Fruit fly (Drosophila melanogaster) whole organism, embryonic: ENCODE data around the gene Prosalpha6.

ENCODE experiments used
- B-H2 ChIP-seq: fragments of 200-800 bp; sonication (Bioruptor generic); optimal IDR thresholded peaks from 2 replicates; lab custom pipeline; 2018; ENCODE audit warnings: missing biosample characterization, mild to moderate bottlenecking, missing genetic modification characterization
- CG10462 ChIP-seq: fragments of 200-800 bp; sonication (Bioruptor generic); optimal IDR thresholded peaks from 2 replicates; lab custom pipeline; 2016; ENCODE audit warnings: missing biosample characterization, missing genetic modification characterization
- CG11456 ChIP-seq: fragments of 200-800 bp; sonication (Bioruptor generic); IDR thresholded peaks from 3 replicates; pipeline ENCODE4 v1.3.6; 2022; ENCODE audit warnings: missing biosample characterization, missing genetic modification characterization
- CG12155 ChIP-seq: fragments of 200-800 bp; sonication (Bioruptor generic); optimal IDR thresholded peaks from 3 replicates; lab custom pipeline; 2016; ENCODE audit warnings: missing biosample characterization, missing genetic modification characterization
- CG13296 ChIP-seq: fragments of 200-800 bp; sonication (Bioruptor generic); optimal IDR thresholded peaks from 3 replicates; lab custom pipeline; 2018; ENCODE audit warnings: missing biosample characterization, mild to moderate bottlenecking, missing genetic modification characterization
- CG13624 ChIP-seq: fragments of 200-800 bp; sonication (Bioruptor generic); optimal IDR thresholded peaks from 2 replicates; lab custom pipeline; 2016; ENCODE audit warnings: missing biosample characterization, missing genetic modification characterization
- CG16863 ChIP-seq: fragments of 200-800 bp; sonication (Bioruptor generic); optimal IDR thresholded peaks from 3 replicates; lab custom pipeline; 2016; ENCODE audit warnings: missing biosample characterization, missing genetic modification characterization
- CG18619 ChIP-seq: fragments of 200-800 bp; sonication (Bioruptor generic); optimal IDR thresholded peaks from 3 replicates; lab custom pipeline; 2017; ENCODE audit warnings: missing biosample characterization, mild to moderate bottlenecking, missing genetic modification characterization
- CG2875 ChIP-seq: fragments of 200-800 bp; sonication (Bioruptor generic); optimal IDR thresholded peaks from 2 replicates; lab custom pipeline; 2017; ENCODE audit warnings: missing biosample characterization, mild to moderate bottlenecking, missing genetic modification characterization, missing genetic modification reagents
- CG31441 ChIP-seq: fragments of 200-800 bp; sonication (Bioruptor generic); IDR thresholded peaks from 2 replicates; pipeline ENCODE4 v1.3.6; 2022; ENCODE audit warnings: missing biosample characterization, missing genetic modification characterization
- CG32767 ChIP-seq: fragments of 200-800 bp; sonication (Bioruptor generic); IDR thresholded peaks from 2 replicates; pipeline ENCODE4 v1.3.6; 2022; ENCODE audit warnings: missing biosample characterization, missing genetic modification characterization
- CG4328 ChIP-seq: fragments of 200-800 bp; sonication (Bioruptor generic); optimal IDR thresholded peaks from 3 replicates; lab custom pipeline; 2017; ENCODE audit warnings: missing biosample characterization, missing genetic modification reagents, missing genetic modification characterization
- CG4617 ChIP-seq: fragments of 200-800 bp; sonication (Bioruptor generic); optimal IDR thresholded peaks from 3 replicates; lab custom pipeline; 2016; ENCODE audit warnings: missing biosample characterization, missing genetic modification characterization, borderline replicate concordance
- CG4820 ChIP-seq: fragments of 200-800 bp; sonication (Bioruptor generic); optimal IDR thresholded peaks from 3 replicates; lab custom pipeline; 2016; ENCODE audit warnings: missing biosample characterization, missing genetic modification characterization
- CG5180 ChIP-seq: fragments of 200-800 bp; sonication (Bioruptor generic); optimal IDR thresholded peaks from 3 replicates; lab custom pipeline; 2017; ENCODE audit warnings: missing biosample characterization, missing genetic modification characterization, mild to moderate bottlenecking, moderate library complexity, missing genetic modification reagents
- CG6689 ChIP-seq: fragments of 200-800 bp; sonication (Bioruptor generic); IDR thresholded peaks from 2 replicates; pipeline ENCODE4 v1.3.6; 2022; ENCODE audit warnings: missing biosample characterization, missing genetic modification characterization
- CG7786 ChIP-seq: fragments of 200-800 bp; sonication (Bioruptor generic); optimal IDR thresholded peaks from 2 replicates; lab custom pipeline; 2016; ENCODE audit warnings: missing biosample characterization, missing genetic modification characterization
- CG7928 ChIP-seq: fragments of 200-800 bp; sonication (Bioruptor generic); optimal IDR thresholded peaks from 2 replicates; lab custom pipeline; 2017; ENCODE audit warnings: missing biosample characterization, mild to moderate bottlenecking, missing genetic modification characterization
- CG9817 ChIP-seq: fragments of 200-800 bp; sonication (Bioruptor generic); optimal IDR thresholded peaks from 2 replicates; lab custom pipeline; 2018; ENCODE audit warnings: missing biosample characterization, mild to moderate bottlenecking, missing genetic modification characterization, moderate library complexity
- Chrac-16 ChIP-seq: fragments of 200-800 bp; sonication (Bioruptor generic); optimal IDR thresholded peaks from 3 replicates; lab custom pipeline; 2016; ENCODE audit warnings: missing biosample characterization, missing genetic modification characterization
- D19A ChIP-seq: fragments of 200-800 bp; optimal IDR thresholded peaks from 3 replicates; lab custom pipeline; 2019; ENCODE audit warnings: missing biosample characterization, mild to moderate bottlenecking, missing genetic modification characterization, moderate library complexity
- D19B ChIP-seq: fragments of 200-800 bp; sonication (Bioruptor generic); optimal IDR thresholded peaks from 2 replicates; lab custom pipeline; 2017; ENCODE audit warnings: missing biosample characterization, mild to moderate bottlenecking, missing genetic modification characterization
- Dip2 ChIP-seq: fragments of 200-800 bp; sonication (Bioruptor generic); IDR thresholded peaks from 2 replicates; pipeline ENCODE4 v1.3.6; 2022; ENCODE audit warnings: missing biosample characterization, missing genetic modification characterization
- Gug ChIP-seq: fragments of 200-800 bp; sonication (Bioruptor generic); IDR thresholded peaks from 4 replicates; pipeline ENCODE4 v1.3.6; 2022; ENCODE audit warnings: missing biosample characterization, missing genetic modification characterization
- Hand ChIP-seq: fragments of 200-800 bp; sonication (Bioruptor generic); optimal IDR thresholded peaks from 2 replicates; lab custom pipeline; 2017; ENCODE audit warnings: mild to moderate bottlenecking, missing biosample characterization, missing genetic modification reagents, missing genetic modification characterization
- Lim3 ChIP-seq: fragments of 200-800 bp; sonication (Bioruptor generic); IDR thresholded peaks from 2 replicates; pipeline ENCODE4 v1.3.6; 2022; ENCODE audit warnings: missing biosample characterization, missing genetic modification characterization
- Lpt ChIP-seq: fragments of >200 bp; optimal IDR thresholded peaks from 2 replicates; lab custom pipeline; 2018; ENCODE audit warnings: missing biosample characterization, missing genetic modification characterization
- MESR4 ChIP-seq: fragments of 200-800 bp; sonication (Bioruptor generic); optimal IDR thresholded peaks from 2 replicates; lab custom pipeline; 2018; ENCODE audit warnings: missing biosample characterization, mild to moderate bottlenecking, missing genetic modification characterization, moderate library complexity
- Neu2 ChIP-seq: fragments of 200-800 bp; sonication (Bioruptor generic); optimal IDR thresholded peaks from 3 replicates; lab custom pipeline; 2016; ENCODE audit warnings: missing biosample characterization, missing genetic modification characterization, borderline replicate concordance
- Oaz ChIP-seq: fragments of 200-800 bp; sonication (Bioruptor generic); IDR thresholded peaks from 2 replicates; pipeline ENCODE4 v1.3.6; 2022; ENCODE audit warnings: missing biosample characterization, missing genetic modification characterization
- Ravus ChIP-seq: fragments of 200-800 bp; sonication (Bioruptor generic); IDR thresholded peaks from 2 replicates; pipeline ENCODE4 v1.3.6; 2022; ENCODE audit warnings: missing biosample characterization, missing genetic modification characterization
- Side ChIP-seq: fragments of 200-800 bp; sonication (Bioruptor generic); optimal IDR thresholded peaks from 2 replicates; lab custom pipeline; 2016; ENCODE audit warnings: missing biosample characterization, missing genetic modification characterization
- Ssrp ChIP-seq: fragments of 200-800 bp; sonication (Bioruptor generic); optimal IDR thresholded peaks from 2 replicates; lab custom pipeline; 2018; ENCODE audit warnings: missing biosample characterization, mild to moderate bottlenecking, missing genetic modification characterization, moderate library complexity
- Tbp ChIP-seq: fragments of >200 bp; optimal IDR thresholded peaks from 2 replicates; lab custom pipeline; 2018; ENCODE audit warnings: missing biosample characterization, missing genetic modification characterization
- ab ChIP-seq: fragments of 200-800 bp; sonication (Bioruptor generic); optimal IDR thresholded peaks from 2 replicates; lab custom pipeline; 2016; ENCODE audit warnings: missing biosample characterization, missing genetic modification characterization
- cas ChIP-seq: fragments of 200-800 bp; sonication (Bioruptor generic); IDR thresholded peaks from 2 replicates; pipeline ENCODE4 v1.3.6; 2022; ENCODE audit warnings: missing biosample characterization, missing genetic modification characterization
- chinmo ChIP-seq: fragments of 200-800 bp; sonication (Bioruptor generic); IDR thresholded peaks from 4 replicates; pipeline ENCODE4 v1.3.6; 2022; ENCODE audit warnings: missing biosample characterization, missing genetic modification characterization; ENCODE audit not compliant: partially characterized antibody
- chm ChIP-seq: fragments of 200-800 bp; sonication (Bioruptor generic); IDR thresholded peaks from 2 replicates; pipeline ENCODE4 v1.3.6; 2022; ENCODE audit warnings: missing biosample characterization, missing genetic modification characterization
- crc ChIP-seq: fragments of 200-800 bp; sonication (Bioruptor generic); optimal IDR thresholded peaks from 2 replicates; lab custom pipeline; 2016; ENCODE audit warnings: missing biosample characterization, missing genetic modification characterization
- crp ChIP-seq, 2 experiments: fragments of 200-800 bp; sonication (Bioruptor generic); optimal IDR thresholded peaks; 2 replicates in 1 of 2; 3 replicates in 1 of 2; lab custom pipeline; 2017; ENCODE audit warnings: missing biosample characterization in 2 of 2, missing genetic modification characterization in 2 of 2, mild to moderate bottlenecking in 1 of 2, moderate library complexity in 1 of 2
- danr ChIP-seq: fragments of 200-800 bp; sonication (Bioruptor generic); IDR thresholded peaks from 2 replicates; pipeline ENCODE4 v1.3.6; 2022; ENCODE audit warnings: missing biosample characterization, missing genetic modification characterization
- dm ChIP-seq: fragments of 200-800 bp; sonication (Bioruptor generic); optimal IDR thresholded peaks from 3 replicates; lab custom pipeline; 2016; ENCODE audit warnings: missing biosample characterization, missing genetic modification characterization
- exex ChIP-seq: fragments of 200-800 bp; sonication (Bioruptor generic); optimal IDR thresholded peaks from 4 replicates; lab custom pipeline; 2018; ENCODE audit warnings: missing biosample characterization, mild to moderate bottlenecking, missing genetic modification characterization, moderate library complexity
- her ChIP-seq: fragments of 200-800 bp; sonication (Bioruptor generic); optimal IDR thresholded peaks from 2 replicates; lab custom pipeline; 2016; ENCODE audit warnings: missing biosample characterization, missing genetic modification characterization
- kni ChIP-seq: fragments of 200-800 bp; sonication (Bioruptor generic); optimal IDR thresholded peaks from 3 replicates; lab custom pipeline; 2017; ENCODE audit warnings: mild to moderate bottlenecking, missing biosample characterization, missing genetic modification reagents, missing genetic modification characterization
- onecut ChIP-seq: fragments of 200-800 bp; sonication (Bioruptor generic); IDR thresholded peaks from 2 replicates; pipeline ENCODE4 v1.3.6; 2022; ENCODE audit warnings: missing biosample characterization, missing genetic modification characterization
- pfk ChIP-seq: fragments of 200-800 bp; sonication (Bioruptor generic); optimal IDR thresholded peaks from 2 replicates; lab custom pipeline; 2018; ENCODE audit warnings: missing biosample characterization, mild to moderate bottlenecking, missing genetic modification characterization, moderate library complexity
- pros ChIP-seq: fragments of 200-800 bp; sonication (Bioruptor generic); optimal IDR thresholded peaks from 3 replicates; lab custom pipeline; 2019; ENCODE audit warnings: missing biosample characterization, mild to moderate bottlenecking, missing genetic modification characterization, moderate library complexity
- repo ChIP-seq: fragments of 200-800 bp; sonication (Bioruptor generic); optimal IDR thresholded peaks from 2 replicates; lab custom pipeline; 2016; ENCODE audit warnings: missing biosample characterization, missing genetic modification characterization
- sug ChIP-seq: fragments of 200-800 bp; optimal IDR thresholded peaks from 2 replicates; lab custom pipeline; 2019; ENCODE audit warnings: missing biosample characterization, mild to moderate bottlenecking, missing genetic modification characterization, moderate library complexity
- vvl ChIP-seq: fragments of 200-800 bp; sonication (Bioruptor generic); IDR thresholded peaks from 2 replicates; pipeline ENCODE4 v1.3.6; 2022; ENCODE audit warnings: missing biosample characterization, missing genetic modification characterization
- wek ChIP-seq: fragments of 200-800 bp; sonication (Bioruptor generic); optimal IDR thresholded peaks from 3 replicates; lab custom pipeline; 2018; ENCODE audit warnings: missing biosample characterization, mild to moderate bottlenecking, missing genetic modification characterization, moderate library complexity
- zfh1 ChIP-seq: fragments of 200-800 bp; sonication (Bioruptor generic); IDR thresholded peaks from 3 replicates; pipeline ENCODE4 v1.3.6; 2022; ENCODE audit warnings: missing biosample characterization, missing genetic modification characterization

Prosalpha6 gene

DNA sequence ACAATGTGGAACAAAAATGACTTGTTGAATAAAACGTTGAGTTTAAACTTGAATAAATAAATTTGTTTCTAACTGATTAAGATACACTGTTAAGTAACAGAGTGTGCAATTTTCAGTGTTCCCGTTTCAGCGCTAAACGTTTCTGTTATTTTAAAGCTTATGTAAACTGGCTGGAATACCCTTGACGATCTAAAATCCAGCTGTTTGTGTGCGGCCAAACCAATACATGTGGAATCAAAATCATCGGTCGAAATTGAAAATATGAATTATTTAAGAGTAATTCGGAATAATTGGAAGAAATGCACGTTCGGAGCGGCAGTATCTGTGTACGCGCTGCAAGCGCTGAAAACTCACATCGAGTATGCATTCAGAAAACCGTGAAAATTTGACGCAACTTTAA lies 48.7 kb downstream of the Prosalpha6 start, which contains the start of gene Mulk (continued):
- no peak for TF ChIP-seq Gug (GFP tag; lab: Robert Waterston, UW)
- TF ChIP-seq Oaz (GFP tag; lab: Robert Waterston, UW): no peak
- TF ChIP-seq Hand: no peak
- TF ChIP-seq CG4820: no peak
- no peak for TF ChIP-seq Lpt (GFP tag; lab: Kevin White, UChicago)
- TF ChIP-seq CG5180: peak; percentile 40
- TF ChIP-seq vvl: no peak
- no peak for TF ChIP-seq CG16863 (GFP tag; lab: Kevin White, UChicago)
- TF ChIP-seq crp (GFP tag; optimal IDR thresholded peaks at IDR 0.05; lab: Kevin White, UChicago): peak; percentile 0 to 84
- TF ChIP-seq CG9817: no peak
- TF ChIP-seq CG6689 (GFP tag; lab: Robert Waterston, UW): no peak
- TF ChIP-seq CG31441 (GFP tag; lab: Robert Waterston, UW): no peak
- no peak for TF ChIP-seq exex (tag; lab: Kevin White, UChicago)
- TF ChIP-seq D19A (tag; lab: Kevin White, UChicago): no peak
- no peak for TF ChIP-seq kni (GFP tag; lab: Kevin White, UChicago)
- TF ChIP-seq CG12155 (GFP tag; lab: Kevin White, UChicago): no peak
- TF ChIP-seq CG2875: no peak
- TF ChIP-seq Ravus: no peak
- no peak for TF ChIP-seq chm (GFP tag; lab: Robert Waterston, UW)
- TF ChIP-seq crc (GFP tag; lab: Kevin White, UChicago): no peak
- TF ChIP-seq CG4328 (GFP tag; lab: Kevin White, UChicago): no peak
- TF ChIP-seq sug (tag; lab: Kevin White, UChicago): no peak
- TF ChIP-seq CG32767 (GFP tag; lab: Robert Waterston, UW): no peak
- no peak for TF ChIP-seq Lim3 (GFP tag; lab: Robert Waterston, UW)
- no peak for TF ChIP-seq Neu2 (GFP tag; lab: Kevin White, UChicago)
- TF ChIP-seq Dip2 (GFP tag; lab: Robert Waterston, UW): no peak
- no peak for TF ChIP-seq B-H2 (GFP tag; lab: Kevin White, UChicago)
- no peak for TF ChIP-seq onecut
- no peak for TF ChIP-seq danr (GFP tag; lab: Robert Waterston, UW)
- TF ChIP-seq CG13296: no peak
- TF ChIP-seq repo (GFP tag; lab: Kevin White, UChicago): no peak
- no peak for TF ChIP-seq cas
- no peak for TF ChIP-seq her
- TF ChIP-seq CG4617 (GFP tag; lab: Kevin White, UChicago): peak; percentile 5
- TF ChIP-seq CG7928 (GFP tag; lab: Kevin White, UChicago): no peak
- peak; percentile 98 for TF ChIP-seq wek (GFP tag; lab: Kevin White, UChicago)
- TF ChIP-seq pros: no peak
- TF ChIP-seq Tbp (GFP tag; lab: Kevin White, UChicago): no peak
- peak; percentile 91 for TF ChIP-seq pfk (GFP tag; lab: Kevin White, UChicago)
- peak; percentile 23 for TF ChIP-seq MESR4
- TF ChIP-seq CG10462 (GFP tag; lab: Kevin White, UChicago): no peak
- no peak for TF ChIP-seq Ssrp (tag; lab: Kevin White, UChicago)
- TF ChIP-seq D19B (GFP tag; lab: Kevin White, UChicago): no peak
- TF ChIP-seq ab (GFP tag; lab: Kevin White, UChicago): no peak
- TF ChIP-seq chinmo (GFP tag; lab: Robert Waterston, UW): no peak
- TF ChIP-seq Chrac-16 (GFP tag; lab: Kevin White, UChicago): no peak
- TF ChIP-seq CG7786 (GFP tag; lab: Kevin White, UChicago): no peak
- TF ChIP-seq CG13624: no peak
- TF ChIP-seq CG18619 (GFP tag; lab: Kevin White, UChicago): no peak
- no peak for TF ChIP-seq CG11456 (GFP tag; lab: Robert Waterston, UW)
- TF ChIP-seq Side (GFP tag; lab: Kevin White, UChicago): no peak
- TF ChIP-seq dm (GFP tag; lab: Kevin White, UChicago): peak; percentile 19
- no peak for TF ChIP-seq zfh1
